Worm (Caenorhabditis elegans) whole organism, late embryonic: ENCODE measurements around the gene F17C11.11.

ENCODE experiments used
- C08G9.2 ChIP-seq: sonication (generic microtip); optimal IDR thresholded peaks from 2 replicates; lab custom pipeline; 2016; ENCODE audit warnings: mild to moderate bottlenecking, missing genetic modification characterization, moderate library complexity, missing compliant biosample characterization
- K02D7.2 ChIP-seq: sonication (generic microtip); optimal IDR thresholded peaks from 2 replicates; lab custom pipeline; 2017; ENCODE audit warnings: mild to moderate bottlenecking, missing genetic modification characterization, missing compliant biosample characterization
- K09A11.1 ChIP-seq: sonication (generic microtip); optimal IDR thresholded peaks from 2 replicates; lab custom pipeline; 2017; ENCODE audit warnings: antibody characterized with exemption, mild to moderate bottlenecking, missing genetic modification characterization, missing compliant biosample characterization; ENCODE audit not compliant: insufficient read depth
- ahr-1 ChIP-seq: sonication (generic microtip); optimal IDR thresholded peaks from 2 replicates; lab custom pipeline; 2016; ENCODE audit warnings: missing genetic modification characterization, missing compliant biosample characterization
- ceh-14 ChIP-seq: sonication (generic microtip); optimal IDR thresholded peaks from 2 replicates; lab custom pipeline; 2016; ENCODE audit warnings: missing genotype, missing genetic modification characterization, missing compliant biosample characterization
- ceh-34 ChIP-seq: sonication (generic microtip); optimal IDR thresholded peaks from 2 replicates; lab custom pipeline; 2016; ENCODE audit warnings: mild to moderate bottlenecking, missing genetic modification characterization, missing compliant biosample characterization
- ceh-45 ChIP-seq: fragments of 200-800 bp; sonication (Bioruptor generic); IDR thresholded peaks from 2 replicates; pipeline ENCODE4 v1.3.6; 2022; ENCODE audit warnings: missing genetic modification reagents, missing genetic modification characterization, missing compliant biosample characterization
- ceh-6 ChIP-seq: fragments of 200-800 bp; sonication (Bioruptor generic); optimal IDR thresholded peaks from 2 replicates; lab custom pipeline; 2018; ENCODE audit warnings: mild to moderate bottlenecking, missing genetic modification characterization, missing compliant biosample characterization
- che-1 ChIP-seq: sonication (generic microtip); optimal IDR thresholded peaks from 2 replicates; lab custom pipeline; 2016; ENCODE audit warnings: mild to moderate bottlenecking, missing genetic modification characterization, missing compliant biosample characterization
- elt-4 ChIP-seq: sonication (generic microtip); optimal IDR thresholded peaks from 2 replicates; lab custom pipeline; 2016; ENCODE audit warnings: missing genetic modification characterization, missing compliant biosample characterization
- fax-1 ChIP-seq: sonication (generic microtip); optimal IDR thresholded peaks from 2 replicates; lab custom pipeline; 2016; ENCODE audit warnings: missing genotype, missing genetic modification characterization, missing compliant biosample characterization
- fkh-6 ChIP-seq: sonication (generic microtip); optimal IDR thresholded peaks from 2 replicates; lab custom pipeline; 2016; ENCODE audit warnings: missing genetic modification characterization, missing compliant biosample characterization
- gmeb-2 ChIP-seq: sonication (generic microtip); optimal IDR thresholded peaks from 2 replicates; lab custom pipeline; 2016; ENCODE audit warnings: missing genetic modification characterization, inconsistent platforms, missing compliant biosample characterization
- hlh-15 ChIP-seq: sonication (generic microtip); optimal IDR thresholded peaks from 2 replicates; lab custom pipeline; 2016; ENCODE audit warnings: missing genetic modification characterization, missing compliant biosample characterization
- hlh-6 ChIP-seq: sonication (generic microtip); optimal IDR thresholded peaks from 2 replicates; lab custom pipeline; 2016; ENCODE audit warnings: missing genotype, missing genetic modification characterization, missing compliant biosample characterization
- npax-4 ChIP-seq: sonication (generic microtip); optimal IDR thresholded peaks from 2 replicates; lab custom pipeline; 2016; ENCODE audit warnings: missing genetic modification characterization, missing compliant biosample characterization
- odd-2 ChIP-seq: sonication (generic microtip); optimal IDR thresholded peaks from 2 replicates; lab custom pipeline; 2017; ENCODE audit warnings: antibody characterized with exemption, mild to moderate bottlenecking, missing genetic modification characterization, missing compliant biosample characterization
- pqm-1 ChIP-seq: sonication (generic microtip); optimal IDR thresholded peaks from 2 replicates; lab custom pipeline; 2016; ENCODE audit warnings: missing genetic modification characterization, missing compliant biosample characterization
- ref-2 ChIP-seq: sonication (generic microtip); optimal IDR thresholded peaks from 2 replicates; lab custom pipeline; 2016; ENCODE audit warnings: missing genetic modification characterization, missing compliant biosample characterization
- rnt-1 ChIP-seq: sonication (generic microtip); optimal IDR thresholded peaks from 2 replicates; lab custom pipeline; 2016; ENCODE audit warnings: missing genetic modification characterization, missing compliant biosample characterization
- sdc-2 ChIP-seq: sonication (generic microtip); optimal IDR thresholded peaks from 2 replicates; lab custom pipeline; 2016; ENCODE audit warnings: missing genotype, missing genetic modification characterization, missing compliant biosample characterization
- sox-2 ChIP-seq: fragments of 200-800 bp; sonication (Bioruptor generic); IDR thresholded peaks from 2 replicates; pipeline ENCODE4 v1.3.6; 2022; ENCODE audit warnings: missing genetic modification reagents, missing genetic modification characterization, missing compliant biosample characterization
- sox-4 ChIP-seq: sonication (generic microtip); optimal IDR thresholded peaks from 2 replicates; lab custom pipeline; 2017; ENCODE audit warnings: mild to moderate bottlenecking, missing genetic modification characterization, inconsistent platforms, missing compliant biosample characterization
- syd-9 ChIP-seq: sonication (generic microtip); optimal IDR thresholded peaks from 2 replicates; lab custom pipeline; 2016; ENCODE audit warnings: mild to moderate bottlenecking, missing genetic modification characterization, moderate library complexity, missing compliant biosample characterization
- tbx-2 ChIP-seq: sonication (generic microtip); optimal IDR thresholded peaks from 2 replicates; lab custom pipeline; 2016; ENCODE audit warnings: missing genetic modification characterization, missing compliant biosample characterization
- unc-86 ChIP-seq: sonication (generic microtip); optimal IDR thresholded peaks from 2 replicates; lab custom pipeline; 2016; ENCODE audit warnings: missing genetic modification characterization, missing compliant biosample characterization
- zip-5 ChIP-seq: sonication (generic microtip); optimal IDR thresholded peaks from 2 replicates; lab custom pipeline; 2016; ENCODE audit warnings: missing genetic modification characterization, missing compliant biosample characterization

Gene F17C11.11

ce11 chrV:10889774-10890173 is 48.8 kb downstream of the F17C11.11 start:
- TF ChIP-seq sdc-2 (tag; lab: Kevin White, UChicago) (no peak), ref-2 (no peak), elt-4 (tag; lab: Kevin White, UChicago) (no peak), fax-1 (tag; lab: Kevin White, UChicago) (no peak), hlh-15 (tag; lab: Kevin White, UChicago) (no peak), K02D7.2 (tag; lab: Kevin White, UChicago) (no peak), zip-5 (no peak)

DNA sequence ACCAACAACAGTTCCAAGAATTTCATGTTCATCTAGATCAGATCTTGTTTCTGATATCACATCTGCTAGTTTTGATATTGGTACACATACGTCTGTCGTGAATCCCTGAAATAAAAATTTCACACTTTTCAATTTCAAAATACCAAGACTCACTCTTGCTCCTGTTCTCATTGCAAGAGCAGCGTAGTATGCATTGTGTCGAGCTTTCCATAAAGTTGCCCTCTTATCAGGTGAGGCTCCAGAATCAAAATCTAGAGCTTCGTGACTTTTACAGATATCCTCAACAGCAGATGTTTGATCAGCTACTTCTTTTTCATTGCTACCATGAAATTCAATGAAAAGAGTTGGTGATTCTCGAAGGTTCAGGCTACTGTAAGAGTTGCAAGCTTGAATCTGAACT is 49.6 kb downstream of the F17C11.11 start, which contains the start of gene F32D8.11:
Gene F32D8.11 (minus strand): TSS at position 101 of the 400 bp plus-strand sequence.
- TF ChIP-seq ceh-45 (GFP tag; lab: Robert Waterston, UW) (no peak), ceh-34 (no peak), gmeb-2 (tag; lab: Kevin White, UChicago) (no peak), ceh-6 (GFP tag; lab: Kevin White, UChicago) (no peak), ceh-14 (tag; lab: Kevin White, UChicago) (no peak), pqm-1 (tag; lab: Kevin White, UChicago) (no peak), syd-9 (tag; lab: Kevin White, UChicago) (no peak), ahr-1 (tag; lab: Kevin White, UChicago) (no peak), sox-4 (tag; lab: Kevin White, UChicago) (no peak), K09A11.1 (tag; lab: Kevin White, UChicago) (no peak), che-1 (no peak), hlh-6 (tag; lab: Kevin White, UChicago) (no peak), unc-86 (tag; lab: Kevin White, UChicago) (no peak), fkh-6 (tag; lab: Kevin White, UChicago) (no peak), sox-2 (GFP tag; lab: Robert Waterston, UW) (no peak)

- TF ChIP-seq pqm-1 (tag; lab: Kevin White, UChicago) (no peak), syd-9 (tag; lab: Kevin White, UChicago) (no peak), rnt-1 (tag; lab: Kevin White, UChicago) (no peak), che-1 (no peak), odd-2 (tag; lab: Kevin White, UChicago) (no peak), npax-4 (no peak), ceh-14 (tag; lab: Kevin White, UChicago) (no peak), tbx-2 (no peak), C08G9.2 (tag; lab: Kevin White, UChicago) (no peak), unc-86 (tag; lab: Kevin White, UChicago) (no peak)
Measured at ce11 chrV:10888153-10888552, 50.5 kb downstream of the F17C11.11 start.
